Fruit fly (Drosophila melanogaster) whole organism, embryonic: ENCODE results near the gene RfC3.

Experiments
- CG10431 ChIP-seq: fragments of 200-800 bp; sonication (Bioruptor generic); optimal IDR thresholded peaks from 3 replicates; lab custom pipeline; 2018; ENCODE audit warnings: missing biosample characterization, mild to moderate bottlenecking, missing genetic modification characterization
- CG10565 ChIP-seq: fragments of 200-800 bp; sonication (Bioruptor generic); optimal IDR thresholded peaks from 3 replicates; lab custom pipeline; 2016; ENCODE audit warnings: missing biosample characterization, mild to moderate bottlenecking, missing genetic modification characterization
- CG10959 ChIP-seq: fragments of 200-800 bp; sonication (Bioruptor generic); IDR thresholded peaks from 2 replicates; pipeline ENCODE4 v1.3.6; 2022; ENCODE audit warnings: missing biosample characterization, missing genetic modification characterization
- CG12219 ChIP-seq: fragments of 200-800 bp; sonication (Bioruptor generic); optimal IDR thresholded peaks from 3 replicates; lab custom pipeline; 2018; ENCODE audit warnings: missing biosample characterization, mild to moderate bottlenecking, missing genetic modification characterization
- CG12299 ChIP-seq: fragments of 200-800 bp; sonication (Bioruptor generic); optimal IDR thresholded peaks from 2 replicates; lab custom pipeline; 2018; ENCODE audit warnings: missing biosample characterization, mild to moderate bottlenecking, missing genetic modification characterization
- CG13775 ChIP-seq: fragments of 200-800 bp; sonication (Bioruptor generic); optimal IDR thresholded peaks from 3 replicates; lab custom pipeline; 2017; ENCODE audit warnings: missing biosample characterization, mild to moderate bottlenecking, missing genetic modification characterization
- CG14860 ChIP-seq: fragments of 200-800 bp; sonication (Bioruptor generic); IDR thresholded peaks from 3 replicates; pipeline ENCODE4 v1.3.6; 2022; ENCODE audit warnings: missing biosample characterization, missing genetic modification characterization; ENCODE audit not compliant: partially characterized antibody
- CG15073 ChIP-seq: fragments of 200-800 bp; sonication (Bioruptor generic); optimal IDR thresholded peaks from 2 replicates; lab custom pipeline; 2016; ENCODE audit warnings: missing biosample characterization, missing genetic modification characterization
- CG16779 ChIP-seq: fragments of 200-800 bp; sonication (Bioruptor generic); IDR thresholded peaks from 2 replicates; pipeline ENCODE4 v1.3.6; 2022; ENCODE audit warnings: missing biosample characterization, missing genetic modification characterization
- CG16815 ChIP-seq: fragments of 200-800 bp; sonication (Bioruptor generic); optimal IDR thresholded peaks from 3 replicates; lab custom pipeline; 2017; ENCODE audit warnings: missing biosample characterization, mild to moderate bottlenecking, missing genetic modification characterization
- CG18476 ChIP-seq: fragments of 200-800 bp; sonication (Bioruptor generic); optimal IDR thresholded peaks from 2 replicates; lab custom pipeline; 2016; ENCODE audit warnings: missing biosample characterization, mild to moderate bottlenecking, missing genetic modification characterization
- CG32532 ChIP-seq: fragments of 200-800 bp; sonication (Bioruptor generic); IDR thresholded peaks from 2 replicates; pipeline ENCODE4 v1.3.6; 2022; ENCODE audit warnings: missing biosample characterization, missing genetic modification characterization
- CG32772 ChIP-seq: fragments of 200-800 bp; sonication (Bioruptor generic); IDR thresholded peaks from 2 replicates; pipeline ENCODE4 v1.3.6; 2022; ENCODE audit warnings: missing biosample characterization, missing genetic modification characterization
- CG34422 ChIP-seq: fragments of 200-800 bp; sonication (Bioruptor generic); IDR thresholded peaks from 3 replicates; pipeline ENCODE4 v1.3.6; 2022; ENCODE audit warnings: missing biosample characterization, missing genetic modification characterization
- CG4328 ChIP-seq: fragments of 200-800 bp; sonication (Bioruptor generic); optimal IDR thresholded peaks from 3 replicates; lab custom pipeline; 2017; ENCODE audit warnings: missing biosample characterization, missing genetic modification reagents, missing genetic modification characterization
- CG4617 ChIP-seq: fragments of 200-800 bp; sonication (Bioruptor generic); optimal IDR thresholded peaks from 3 replicates; lab custom pipeline; 2016; ENCODE audit warnings: missing biosample characterization, missing genetic modification characterization, borderline replicate concordance
- CG4854 ChIP-seq: fragments of 200-800 bp; sonication (Bioruptor generic); optimal IDR thresholded peaks from 2 replicates; lab custom pipeline; 2016; ENCODE audit warnings: missing biosample characterization, missing genetic modification characterization, inconsistent platforms
- CG6765 ChIP-seq: fragments of 200-800 bp; sonication (Bioruptor generic); optimal IDR thresholded peaks from 3 replicates; lab custom pipeline; 2017; ENCODE audit warnings: missing biosample characterization, mild to moderate bottlenecking, missing genetic modification characterization
- CG6791 ChIP-seq: fragments of 200-800 bp; sonication (Bioruptor generic); IDR thresholded peaks from 3 replicates; pipeline ENCODE4 v1.3.6; 2022; ENCODE audit warnings: missing biosample characterization, missing genetic modification characterization; ENCODE audit not compliant: partially characterized antibody
- CG8388 ChIP-seq: fragments of 200-800 bp; sonication (Bioruptor generic); optimal IDR thresholded peaks from 2 replicates; lab custom pipeline; 2019; ENCODE audit warnings: missing biosample characterization, mild to moderate bottlenecking, missing genetic modification characterization, moderate library complexity
- CG8765 ChIP-seq: fragments of 200-800 bp; sonication (Bioruptor generic); IDR thresholded peaks from 2 replicates; pipeline ENCODE4 v1.3.6; 2022; ENCODE audit warnings: missing biosample characterization, missing genetic modification characterization
- CG9437 ChIP-seq: fragments of 200-800 bp; sonication (Bioruptor generic); optimal IDR thresholded peaks from 2 replicates; lab custom pipeline; 2018; ENCODE audit warnings: missing biosample characterization, mild to moderate bottlenecking, missing genetic modification characterization
- CG9609 ChIP-seq: fragments of 200-800 bp; sonication (Bioruptor generic); optimal IDR thresholded peaks from 3 replicates; lab custom pipeline; 2016; ENCODE audit warnings: missing biosample characterization, missing genetic modification characterization
- CG9797 ChIP-seq: fragments of 200-800 bp; sonication (Bioruptor generic); optimal IDR thresholded peaks from 3 replicates; lab custom pipeline; 2018; ENCODE audit warnings: missing biosample characterization, mild to moderate bottlenecking, missing genetic modification characterization
- Dll ChIP-seq: fragments of 200-800 bp; sonication (Bioruptor generic); IDR thresholded peaks from 4 replicates; pipeline ENCODE4 v1.3.6; 2022; ENCODE audit warnings: missing biosample characterization, missing genetic modification characterization; ENCODE audit not compliant: partially characterized antibody
- Dref ChIP-seq: fragments of 200-800 bp; sonication (Bioruptor generic); IDR thresholded peaks from 2 replicates; pipeline ENCODE4 v1.3.6; 2022; ENCODE audit warnings: missing biosample characterization, missing genetic modification characterization
- ERR ChIP-seq: fragments of 200-800 bp; sonication (Bioruptor generic); optimal IDR thresholded peaks from 2 replicates; lab custom pipeline; 2016; ENCODE audit warnings: missing biosample characterization, missing genetic modification characterization
- H2.0 ChIP-seq: fragments of 200-800 bp; sonication (Bioruptor generic); IDR thresholded peaks from 2 replicates; pipeline ENCODE4 v1.3.6; 2022; ENCODE audit warnings: missing biosample characterization, missing genetic modification characterization
- HmgD ChIP-seq: fragments of 200-800 bp; sonication (Bioruptor generic); optimal IDR thresholded peaks from 3 replicates; lab custom pipeline; 2016; ENCODE audit warnings: missing biosample characterization, missing genetic modification characterization
- Meics ChIP-seq: fragments of 200-800 bp; sonication (Bioruptor generic); optimal IDR thresholded peaks from 2 replicates; lab custom pipeline; 2017; ENCODE audit warnings: missing biosample characterization, mild to moderate bottlenecking, missing genetic modification characterization
- Mrtf ChIP-seq: fragments of 200-800 bp; sonication (Bioruptor generic); IDR thresholded peaks from 3 replicates; pipeline ENCODE4 v1.3.6; 2022; ENCODE audit warnings: missing biosample characterization, missing genetic modification characterization
- Oli ChIP-seq: fragments of 200-800 bp; sonication (Bioruptor generic); optimal IDR thresholded peaks from 2 replicates; lab custom pipeline; 2018; ENCODE audit warnings: missing biosample characterization, mild to moderate bottlenecking, missing genetic modification characterization, moderate library complexity
- Pdp1 ChIP-seq, 2 experiments: fragments of 200-800 bp; sonication (Bioruptor generic); optimal IDR thresholded peaks; 3 replicates each; lab custom pipeline; 2016; ENCODE audit warnings: missing biosample characterization in 2 of 2, missing genetic modification characterization in 2 of 2, mild to moderate bottlenecking in 1 of 2, moderate library complexity in 1 of 2
- Rx ChIP-seq: fragments of 200-800 bp; sonication (Bioruptor generic); IDR thresholded peaks from 2 replicates; pipeline ENCODE4 v1.3.6; 2022; ENCODE audit warnings: missing biosample characterization, missing genetic modification characterization
- Sry-β ChIP-seq: fragments of 200-800 bp; sonication (Bioruptor generic); optimal IDR thresholded peaks from 2 replicates; lab custom pipeline; 2018; ENCODE audit warnings: missing biosample characterization, mild to moderate bottlenecking, missing genetic modification characterization, moderate library complexity
- Ssrp ChIP-seq: fragments of 200-800 bp; sonication (Bioruptor generic); optimal IDR thresholded peaks from 2 replicates; lab custom pipeline; 2018; ENCODE audit warnings: missing biosample characterization, mild to moderate bottlenecking, missing genetic modification characterization, moderate library complexity
- ci ChIP-seq: fragments of 200-800 bp; sonication (Bioruptor generic); IDR thresholded peaks from 3 replicates; pipeline ENCODE4 v1.3.6; 2022; ENCODE audit warnings: missing biosample characterization, missing genetic modification characterization
- dysf ChIP-seq: fragments of 200-800 bp; sonication (Bioruptor generic); IDR thresholded peaks from 3 replicates; pipeline ENCODE4 v1.3.6; 2022; ENCODE audit warnings: missing biosample characterization, missing genetic modification characterization
- gce ChIP-seq: fragments of 200-800 bp; sonication (Bioruptor generic); IDR thresholded peaks from 3 replicates; pipeline ENCODE4 v1.3.6; 2022; ENCODE audit warnings: missing biosample characterization, missing genetic modification characterization
- gem ChIP-seq: fragments of 200-800 bp; sonication (Bioruptor generic); optimal IDR thresholded peaks from 2 replicates; lab custom pipeline; 2019; ENCODE audit warnings: missing biosample characterization, mild to moderate bottlenecking, missing genetic modification characterization, moderate library complexity
- hth ChIP-seq: fragments of >200 bp; optimal IDR thresholded peaks from 2 replicates; lab custom pipeline; 2017; ENCODE audit warnings: inconsistent platforms
- inv ChIP-seq: fragments of 200-800 bp; sonication (Bioruptor generic); IDR thresholded peaks from 2 replicates; pipeline ENCODE4 v1.3.6; 2022; ENCODE audit warnings: missing biosample characterization, missing genetic modification characterization; ENCODE audit not compliant: partially characterized antibody
- kah ChIP-seq: fragments of 200-800 bp; sonication (Bioruptor generic); optimal IDR thresholded peaks from 2 replicates; lab custom pipeline; 2018; ENCODE audit warnings: missing biosample characterization, mild to moderate bottlenecking, missing genetic modification characterization
- kay ChIP-seq: fragments of 200-800 bp; sonication (Bioruptor generic); optimal IDR thresholded peaks from 2 replicates; lab custom pipeline; 2016; ENCODE audit warnings: missing biosample characterization, missing genetic modification characterization
- nmo ChIP-seq: fragments of 200-800 bp; sonication (Bioruptor generic); optimal IDR thresholded peaks from 2 replicates; lab custom pipeline; 2018; ENCODE audit warnings: missing biosample characterization, mild to moderate bottlenecking, missing genetic modification characterization, moderate library complexity
- p53 ChIP-seq: fragments of 200-800 bp; sonication (Bioruptor generic); optimal IDR thresholded peaks from 2 replicates; lab custom pipeline; 2016; ENCODE audit warnings: missing biosample characterization, missing genetic modification characterization
- repo ChIP-seq: fragments of 200-800 bp; sonication (Bioruptor generic); optimal IDR thresholded peaks from 2 replicates; lab custom pipeline; 2016; ENCODE audit warnings: missing biosample characterization, missing genetic modification characterization
- seq ChIP-seq: fragments of 200-800 bp; sonication (Bioruptor generic); IDR thresholded peaks from 2 replicates; pipeline ENCODE4 v1.3.6; 2022; ENCODE audit warnings: missing biosample characterization, missing genetic modification characterization
- ttk ChIP-seq: fragments of 200-800 bp; sonication (Bioruptor generic); IDR thresholded peaks from 2 replicates; pipeline ENCODE4 v2.1.2; 2022; ENCODE audit warnings: missing biosample characterization, missing genetic modification characterization
- twi ChIP-seq: fragments of 200-800 bp; optimal IDR thresholded peaks from 2 replicates; lab custom pipeline; 2019; ENCODE audit warnings: missing biosample characterization, mild to moderate bottlenecking, missing genetic modification characterization, moderate library complexity

Gene RfC3

DNA sequence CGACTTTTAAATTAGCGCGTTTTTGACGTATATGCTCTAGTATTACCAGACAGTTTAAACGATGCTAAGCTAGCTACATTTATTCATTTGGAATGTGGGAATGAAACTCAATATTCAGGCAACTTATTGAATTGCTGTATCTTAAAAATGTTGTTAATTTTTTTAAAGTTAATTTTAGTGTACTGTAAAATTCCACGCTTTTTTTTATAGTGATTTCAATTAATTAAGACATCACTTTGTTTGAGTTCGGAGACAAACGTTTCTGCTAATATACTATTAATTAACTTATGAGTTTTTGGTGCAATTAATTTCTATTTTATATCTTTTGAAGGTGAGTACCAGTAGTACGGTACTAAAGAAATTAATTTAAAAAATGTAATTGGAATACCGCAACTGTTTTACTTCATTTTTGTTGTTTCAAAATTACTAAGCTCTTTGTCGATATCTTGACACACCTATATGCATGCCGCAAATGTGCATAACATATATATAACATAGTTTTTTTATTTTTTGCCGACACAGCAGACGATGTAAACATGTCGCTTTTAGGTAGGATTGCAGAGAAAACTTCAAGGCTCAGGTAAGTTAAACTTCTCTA is 32.7 kb upstream of the RfC3 start, which contains the start of the genes Cdk1 and mRpS7 (continued):
- TF ChIP-seq CG9609 (GFP tag; lab: Kevin White, UChicago) (peak; percentile 53), CG8388 (GFP tag; lab: Kevin White, UChicago) (peak; percentile 79), CG4617 (GFP tag; lab: Kevin White, UChicago) (peak; percentile 23), CG32772 (GFP tag; lab: Robert Waterston, UW) (peak; percentile 72), CG9797 (GFP tag; lab: Kevin White, UChicago) (peak; percentile 28), HmgD (GFP tag; lab: Kevin White, UChicago) (peak; percentile 36), CG8765 (peak; percentile 60; the same call in 1 of the 2 replicates), Mrtf (no peak; the same call in 2 of the 3 replicates), H2.0 (GFP tag; lab: Robert Waterston, UW) (peak; percentile 76), Meics (GFP tag; lab: Kevin White, UChicago) (peak; percentile 79), nmo (peak; percentile 92), CG12299 (tag; lab: Kevin White, UChicago) (peak; percentile 32), ERR (GFP tag; lab: Kevin White, UChicago) (no peak), Pdp1 (GFP tag; optimal IDR thresholded peaks at IDR 0.05; lab: Kevin White, UChicago) (peak in 1 of 2 experiments; percentile 56), CG12219 (GFP tag; lab: Kevin White, UChicago) (peak; percentile 33), Dll (GFP tag; lab: Robert Waterston, UW) (no peak), CG16779 (GFP tag; lab: Robert Waterston, UW) (no peak), CG6791 (GFP tag; lab: Robert Waterston, UW) (no peak), hth (lab: Kevin White, UChicago) (no peak), Ssrp (tag; lab: Kevin White, UChicago) (peak; percentile 75), Oli (tag; lab: Kevin White, UChicago) (peak; percentile 77), Dref (GFP tag; lab: Robert Waterston, UW) (no peak), CG14860 (no peak), ttk (GFP tag; lab: Robert Waterston, UW) (peak; percentile 63; the same call in 1 of the 2 replicates), gem (peak; percentile 90), seq (GFP tag; lab: Robert Waterston, UW) (no peak), CG34422 (GFP tag; lab: Robert Waterston, UW) (peak; percentile 34; the same call in 2 of the 3 replicates), CG4854 (peak; percentile 40), CG15073 (GFP tag; lab: Kevin White, UChicago) (no peak), Rx (no peak), dysf (GFP tag; lab: Robert Waterston, UW) (peak; percentile 77; the same call in 2 of the 3 replicates), CG4328 (GFP tag; lab: Kevin White, UChicago) (no peak), CG10431 (GFP tag; lab: Kevin White, UChicago) (no peak), CG13775 (peak; percentile 80), twi (tag; lab: Kevin White, UChicago) (peak; percentile 62), repo (GFP tag; lab: Kevin White, UChicago) (no peak), CG18476 (GFP tag; lab: Kevin White, UChicago) (peak; percentile 64), CG32532 (GFP tag; lab: Robert Waterston, UW) (peak; percentile 77), CG10959 (GFP tag; lab: Robert Waterston, UW) (no peak), ci (GFP tag; lab: Robert Waterston, UW) (peak; percentile 82; the same call in 2 of the 3 replicates), CG9437 (GFP tag; lab: Kevin White, UChicago) (peak; percentile 80), CG10565 (GFP tag; lab: Kevin White, UChicago) (peak; percentile 52), inv (no peak), Sry-β (GFP tag; lab: Kevin White, UChicago) (no peak), kay (GFP tag; lab: Kevin White, UChicago) (no peak), kah (GFP tag; lab: Kevin White, UChicago) (no peak), gce (GFP tag; lab: Robert Waterston, UW) (peak; percentile 67; the same call in 1 of the 3 replicates), CG16815 (peak; percentile 51), p53 (GFP tag; lab: Kevin White, UChicago) (no peak), CG6765 (GFP tag; lab: Kevin White, UChicago) (no peak)
